Worm (Caenorhabditis elegans): ENCODE results near the gene F13H8.11.

- TF ChIP-seq hmg-4 (GFP tag; optimal IDR thresholded peaks at IDR 0.05), result no peak
- TF ChIP-seq flt-1 (GFP tag; IDR thresholded peaks at IDR 0.05), result no peak
- TF ChIP-seq tra-4 (tag; optimal IDR thresholded peaks at IDR 0.05), result no peak
These were observed 32.7 kb upstream of the F13H8.11 start, which contains the start of gene nyn-3 for ce11 chrII:6292527-6292926.
